Worm (Caenorhabditis elegans) whole organism, L1 larva: ENCODE results near the gene F49E11.7.

Experiments
- Y116A8C.19 ChIP-seq: sonication (generic microtip); optimal IDR thresholded peaks from 2 replicates; lab custom pipeline; 2016; ENCODE audit warnings: missing compliant biosample characterization, missing genetic modification characterization, borderline replicate concordance
- aha-1 ChIP-seq: fragments of 150-350 bp; optimal IDR thresholded peaks from 2 replicates; lab custom pipeline; 2014; ENCODE audit warnings: missing biosample characterization, missing genetic modification characterization
- alr-1 ChIP-seq: fragments of 200-800 bp; sonication (Bioruptor generic); optimal IDR thresholded peaks from 2 replicates; lab custom pipeline; 2018; ENCODE audit warnings: borderline replicate concordance, mild to moderate bottlenecking, missing genetic modification characterization, missing compliant biosample characterization
- ama-1 ChIP-seq: fragments of 150-350 bp; optimal IDR thresholded peaks from 2 replicates; lab custom pipeline; 2014
- blmp-1 ChIP-seq: fragments of 150-350 bp; optimal IDR thresholded peaks from 2 replicates; lab custom pipeline; 2014; ENCODE audit warnings: missing biosample characterization, missing genetic modification characterization
- ces-1 ChIP-seq: fragments of 150-350 bp; optimal IDR thresholded peaks from 2 replicates; lab custom pipeline; 2014; ENCODE audit warnings: missing biosample characterization, missing genetic modification reagents, missing genetic modification characterization
- dpl-1 ChIP-seq, 3 experiments: fragments of 150-350 bp in 2 of 3; sonication (generic microtip) in 1 of 3; optimal IDR thresholded peaks; 2 replicates each; lab custom pipeline; 2014 to 2017; ENCODE audit warnings: missing biosample characterization in 3 of 3, missing genetic modification characterization in 3 of 3, missing genetic modification reagents in 3 of 3
- dsc-1 ChIP-seq: sonication (generic microtip); optimal IDR thresholded peaks from 2 replicates; lab custom pipeline; 2016; ENCODE audit warnings: mild to moderate bottlenecking, missing genetic modification characterization, missing compliant biosample characterization
- efl-1 ChIP-seq, 4 experiments: fragments of 150-350 bp; optimal IDR thresholded peaks in 3 of 4; peaks in 1 of 4; 1 replicate in 1 of 4; 2 replicates in 3 of 4; lab custom pipeline; 2014; ENCODE audit warnings: missing biosample characterization in 2 of 4, missing genetic modification characterization in 2 of 4, missing genetic modification reagents in 2 of 4
- efl-3 ChIP-seq: fragments of 200-800 bp; sonication (Bioruptor generic); optimal IDR thresholded peaks from 2 replicates; lab custom pipeline; 2018; ENCODE audit warnings: mild to moderate bottlenecking, missing genetic modification characterization, missing compliant biosample characterization
- egl-13 ChIP-seq: sonication (generic microtip); optimal IDR thresholded peaks from 2 replicates; lab custom pipeline; 2016; ENCODE audit warnings: missing genotype, missing genetic modification reagents, missing genetic modification characterization, missing compliant biosample characterization
- fkh-4 ChIP-seq: sonication (generic microtip); optimal IDR thresholded peaks from 2 replicates; lab custom pipeline; 2016; ENCODE audit warnings: missing compliant biosample characterization, missing genetic modification characterization, borderline replicate concordance
- grh-1 ChIP-seq: fragments of 200-800 bp; sonication (Bioruptor generic); IDR thresholded peaks from 2 replicates; pipeline ENCODE4 v1.3.6; 2022; ENCODE audit warnings: missing genetic modification reagents, missing genetic modification characterization, missing compliant biosample characterization
- hpl-2 ChIP-seq: fragments of 150-350 bp; optimal IDR thresholded peaks from 2 replicates; lab custom pipeline; 2014; ENCODE audit warnings: missing biosample characterization, missing genetic modification reagents, missing genetic modification characterization
- irx-1 ChIP-seq: sonication (generic microtip); optimal IDR thresholded peaks from 2 replicates; lab custom pipeline; 2016; ENCODE audit warnings: missing genetic modification characterization, missing compliant biosample characterization
- jun-1 ChIP-seq: fragments of 150-350 bp; optimal IDR thresholded peaks from 2 replicates; lab custom pipeline; 2014; ENCODE audit warnings: missing biosample characterization, missing genetic modification reagents, missing genetic modification characterization
- lin-14 ChIP-seq: fragments of 200-800 bp; sonication (Bioruptor generic); optimal IDR thresholded peaks from 2 replicates; lab custom pipeline; 2018; ENCODE audit warnings: mild to moderate bottlenecking, missing genetic modification characterization, moderate library complexity, missing compliant biosample characterization
- lir-3 ChIP-seq: sonication (generic microtip); optimal IDR thresholded peaks from 2 replicates; lab custom pipeline; 2016; ENCODE audit warnings: mild to moderate bottlenecking, missing genetic modification characterization, moderate library complexity, missing compliant biosample characterization; ENCODE audit not compliant: poor library complexity
- lsy-2 ChIP-seq, 2 experiments: fragments of 150-350 bp; optimal IDR thresholded peaks; 2 replicates each; lab custom pipeline; 2014; ENCODE audit warnings: missing biosample characterization in 2 of 2, missing genetic modification characterization in 2 of 2
- mab-9 ChIP-seq: fragments of 200-800 bp; sonication (Bioruptor generic); IDR thresholded peaks from 2 replicates; pipeline ENCODE4 v1.3.6; 2022; ENCODE audit warnings: missing genetic modification reagents, missing genetic modification characterization, missing compliant biosample characterization
- mep-1 ChIP-seq: fragments of 150-350 bp; optimal IDR thresholded peaks from 2 replicates; lab custom pipeline; 2014; ENCODE audit warnings: missing biosample characterization, missing genetic modification characterization
- nhr-19 ChIP-seq: fragments of 200-800 bp; sonication (Bioruptor generic); conservative IDR thresholded peaks from 2 replicates; pipeline ENCODE4 v1.3.6; 2022; ENCODE audit warnings: missing genetic modification characterization, missing compliant biosample characterization
- nhr-71 ChIP-seq: sonication (generic microtip); optimal IDR thresholded peaks from 2 replicates; lab custom pipeline; 2016; ENCODE audit warnings: mild to moderate bottlenecking, missing genetic modification characterization, moderate library complexity, missing compliant biosample characterization
- pqm-1 ChIP-seq: sonication (generic microtip); optimal IDR thresholded peaks from 3 replicates; lab custom pipeline; 2017; ENCODE audit warnings: missing biosample characterization, missing genetic modification characterization
- rnt-1 ChIP-seq: sonication (generic microtip); optimal IDR thresholded peaks from 2 replicates; lab custom pipeline; 2016; ENCODE audit warnings: mild to moderate bottlenecking, missing genetic modification characterization, moderate library complexity, missing compliant biosample characterization
- snu-23 ChIP-seq: sonication (generic microtip); optimal IDR thresholded peaks from 2 replicates; lab custom pipeline; 2016; ENCODE audit warnings: missing genetic modification characterization, missing compliant biosample characterization
- sptf-1 ChIP-seq: fragments of 150-350 bp; optimal IDR thresholded peaks from 2 replicates; lab custom pipeline; 2014; ENCODE audit warnings: missing biosample characterization, missing genetic modification characterization
- tlp-1 ChIP-seq: fragments of 150-350 bp; optimal IDR thresholded peaks from 2 replicates; lab custom pipeline; 2014; ENCODE audit warnings: missing biosample characterization, missing genetic modification characterization
- unc-130 ChIP-seq: fragments of 150-350 bp; optimal IDR thresholded peaks from 2 replicates; lab custom pipeline; 2017; ENCODE audit warnings: missing biosample characterization, missing genetic modification characterization, inconsistent platforms
- unc-30 ChIP-seq: sonication (generic microtip); optimal IDR thresholded peaks from 2 replicates; lab custom pipeline; 2017; ENCODE audit warnings: missing biosample characterization, missing genetic modification characterization
- unc-62 ChIP-seq: fragments of 150-350 bp; optimal IDR thresholded peaks from 2 replicates; lab custom pipeline; 2014; ENCODE audit warnings: missing biosample characterization, missing genetic modification reagents, missing genetic modification characterization
- unc-86 ChIP-seq: sonication (generic microtip); optimal IDR thresholded peaks from 2 replicates; lab custom pipeline; 2016; ENCODE audit warnings: missing genetic modification characterization, missing compliant biosample characterization
- unc-98 ChIP-seq: fragments of 200-800 bp; sonication (Bioruptor generic); IDR thresholded peaks from 2 replicates; pipeline ENCODE4 v1.3.6; 2022; ENCODE audit warnings: missing genetic modification characterization, missing compliant biosample characterization
- zag-1 ChIP-seq: fragments of 150-350 bp; optimal IDR thresholded peaks from 2 replicates; lab custom pipeline; 2014; ENCODE audit warnings: missing biosample characterization, missing genetic modification characterization
- zip-4 ChIP-seq: fragments of 200-800 bp; sonication (Bioruptor generic); optimal IDR thresholded peaks from 2 replicates; lab custom pipeline; 2018; ENCODE audit warnings: mild to moderate bottlenecking, missing genetic modification characterization, moderate library complexity, missing compliant biosample characterization

Gene F49E11.7

DNA sequence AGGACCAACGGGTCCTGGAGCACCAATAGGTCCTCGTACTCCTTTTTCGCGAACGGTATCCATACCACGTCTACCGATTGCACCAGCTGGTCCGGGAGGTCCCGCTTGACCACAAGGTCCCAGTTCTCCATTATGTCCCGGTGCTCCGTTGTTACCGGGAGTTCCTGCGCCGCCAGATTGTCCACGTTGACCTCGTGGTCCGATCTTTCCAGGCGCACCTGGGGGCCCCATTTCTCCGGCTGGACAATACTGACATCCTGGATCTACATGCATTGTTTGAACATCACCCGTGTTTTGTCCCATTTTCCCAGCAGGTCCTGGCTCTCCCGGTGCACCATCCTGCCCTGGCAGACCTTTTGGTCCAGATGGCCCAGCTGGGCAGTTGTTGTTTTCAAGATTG is 13.4 kb downstream of the F49E11.7 start:
- TF ChIP-seq aha-1 (tag; lab: Kevin White, UChicago) (no peak), lin-14 (GFP tag; lab: Kevin White, UChicago) (no peak), lir-3 (tag; lab: Kevin White, UChicago) (no peak), Y116A8C.19 (tag; lab: Kevin White, UChicago) (no peak), unc-86 (no peak), ces-1 (GFP tag; lab: Kevin White, UChicago) (no peak), nhr-19 (GFP tag; lab: Robert Waterston, UW) (no peak), rnt-1 (no peak), hpl-2 (no peak), fkh-4 (tag; lab: Kevin White, UChicago) (no peak), irx-1 (tag; lab: Kevin White, UChicago) (no peak), zip-4 (GFP tag; lab: Kevin White, UChicago) (no peak), blmp-1 (no peak), egl-13 (tag; lab: Kevin White, UChicago) (no peak), unc-30 (tag; lab: Kevin White, UChicago) (no peak), snu-23 (GFP tag; lab: Kevin White, UChicago) (no peak), dpl-1 (GFP tag; optimal IDR thresholded peaks at IDR 0.05; lab: Kevin White, UChicago) (no peak), alr-1 (tag; lab: Kevin White, UChicago) (no peak), mep-1 (tag; lab: Kevin White, UChicago) (no peak)

DNA sequence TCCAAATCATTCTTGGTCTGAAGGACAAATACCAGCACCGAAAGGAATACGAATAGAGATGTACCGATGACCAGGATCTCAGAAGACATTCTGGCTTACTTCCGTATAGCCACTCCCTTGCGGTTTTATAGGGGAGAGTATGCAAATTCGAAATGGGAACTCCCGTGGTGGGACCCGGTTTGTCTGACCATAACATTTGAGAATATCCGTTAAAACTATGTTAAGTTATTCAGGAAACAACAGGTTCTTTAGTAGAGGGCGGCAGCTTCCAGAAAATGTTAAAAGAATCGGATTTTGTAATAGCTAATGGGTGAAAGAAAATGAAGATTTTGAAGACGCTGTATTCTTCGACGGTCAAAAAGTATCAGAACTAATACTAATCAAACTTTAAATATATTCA is 14.5 kb downstream of the F49E11.7 start, which contains the start of gene col-131:
Gene col-131 (minus strand): TSS at position 101 of the 400 bp plus-strand sequence.
- TF ChIP-seq unc-86 (no peak), hpl-2 (no peak)

DNA sequence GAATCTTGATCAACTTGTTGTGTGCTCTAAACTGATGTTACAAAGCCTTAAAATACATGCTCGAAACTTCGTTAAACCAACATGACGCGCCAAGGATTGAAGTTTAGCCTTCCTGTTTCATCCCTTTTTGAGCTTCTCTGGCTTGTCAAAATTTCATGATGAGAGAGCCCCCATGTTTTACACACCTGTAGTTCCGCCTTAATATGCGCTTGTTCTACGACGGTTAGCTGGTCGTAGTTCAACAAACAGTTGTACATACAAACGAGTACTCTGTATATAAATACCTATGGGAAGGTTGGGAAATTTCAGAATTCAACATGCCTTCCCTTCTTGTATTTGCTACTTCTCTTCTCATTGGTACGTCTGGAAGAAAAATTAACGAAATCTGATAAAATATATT is 15.8 kb downstream of the F49E11.7 start, which contains the start of gene scl-6:
Gene scl-6 (plus strand): TSS at position 301 of the 400 bp plus-strand sequence.
- no peak for TF ChIP-seq efl-1 (optimal IDR thresholded peaks at IDR 0.05; lab: Kevin White, UChicago)
- no peak for TF ChIP-seq efl-1 (GFP tag; optimal IDR thresholded peaks at IDR 0.05 in 1 of 2; lab: Kevin White, UChicago)
- no peak for TF ChIP-seq jun-1 (tag; lab: Kevin White, UChicago)

DNA sequence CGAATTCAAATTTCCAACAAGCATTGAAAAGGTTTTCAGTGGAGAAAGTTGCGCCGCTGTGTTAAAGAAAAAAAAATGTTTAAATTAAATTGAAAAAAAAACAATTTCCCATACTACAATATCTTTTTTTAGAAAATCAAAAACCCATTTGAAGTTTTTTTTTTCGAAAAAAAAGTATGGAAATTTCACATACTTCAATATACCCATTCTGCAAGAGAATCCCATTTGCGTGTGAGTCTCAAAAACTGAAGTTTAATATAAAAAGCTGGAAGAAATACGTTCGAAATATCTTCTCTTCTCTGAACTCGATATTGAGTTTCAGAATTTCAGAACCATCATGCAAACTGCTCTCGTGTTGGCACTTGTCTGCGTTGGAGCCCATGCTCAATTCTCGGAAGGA is 17.5 kb downstream of the F49E11.7 start, which contains the start of gene scl-7:
Gene scl-7 (plus strand): TSS at position 301 of the 400 bp plus-strand sequence.
- TF ChIP-seq egl-13 (tag; lab: Kevin White, UChicago) (no peak), lsy-2 (tag; optimal IDR thresholded peaks at IDR 0.05; lab: Kevin White, UChicago) (no peak), snu-23 (GFP tag; lab: Kevin White, UChicago) (no peak), nhr-71 (tag; lab: Kevin White, UChicago) (no peak), blmp-1 (no peak), mab-9 (GFP tag; lab: Robert Waterston, UW) (no peak), alr-1 (tag; lab: Kevin White, UChicago) (no peak)

DNA sequence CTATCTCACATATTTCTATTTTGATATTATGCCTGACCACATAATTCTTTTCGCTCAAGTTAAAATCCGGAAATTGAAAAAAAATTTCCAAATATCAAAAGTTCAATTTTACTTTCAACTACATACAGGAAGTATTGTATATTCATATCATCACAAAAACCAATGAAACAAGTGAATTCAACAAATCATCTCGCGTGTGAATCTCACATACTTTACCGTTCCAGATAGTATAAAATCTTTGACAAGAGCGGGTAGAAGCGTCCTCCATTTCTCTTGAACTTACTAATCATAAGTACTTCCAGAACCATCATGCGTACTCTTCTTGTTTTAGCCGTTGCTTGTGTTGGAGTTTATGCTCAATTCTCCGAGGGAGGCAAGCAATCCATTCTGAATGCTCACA is 18.8 kb downstream of the F49E11.7 start, which contains the start of gene scl-8:
Gene scl-8 (plus strand): TSS at position 301 of the 400 bp plus-strand sequence.
- TF ChIP-seq hpl-2 = no peak
- no peak for TF ChIP-seq dsc-1 (tag; lab: Kevin White, UChicago)
- TF ChIP-seq zag-1 = no peak
- no peak for TF ChIP-seq unc-130 (tag; lab: Kevin White, UChicago)
- no peak for TF ChIP-seq ama-1 (lab: Kevin White, UChicago)
- no peak for TF ChIP-seq efl-3 (GFP tag; lab: Kevin White, UChicago)
- TF ChIP-seq unc-98 (GFP tag; lab: Robert Waterston, UW) = no peak
- TF ChIP-seq rnt-1 = no peak
- no peak for TF ChIP-seq lin-14 (GFP tag; lab: Kevin White, UChicago)
- no peak for TF ChIP-seq mab-9 (GFP tag; lab: Robert Waterston, UW)
- TF ChIP-seq lir-3 (tag; lab: Kevin White, UChicago) = no peak
- TF ChIP-seq grh-1 (GFP tag; lab: Robert Waterston, UW) = no peak
- TF ChIP-seq pqm-1 = no peak
- no peak for TF ChIP-seq tlp-1 (tag; lab: Kevin White, UChicago)
- TF ChIP-seq aha-1 (tag; lab: Kevin White, UChicago) = no peak
- TF ChIP-seq unc-62 (GFP tag; lab: Kevin White, UChicago) = no peak
- TF ChIP-seq sptf-1 (tag; lab: Kevin White, UChicago) = no peak
- TF ChIP-seq, all 84 proteins: peak for 0
